Fruit fly (Drosophila melanogaster) whole organism, adult: ENCODE data around the gene CG18581.

Experiments
- CG1620 ChIP-seq: fragments of 200-800 bp; sonication (Bioruptor generic); optimal IDR thresholded peaks from 2 replicates; lab custom pipeline; 2016; ENCODE audit warnings: missing biosample characterization, missing genetic modification characterization
- bab1 ChIP-seq: fragments of 200-800 bp; sonication (Bioruptor generic); optimal IDR thresholded peaks from 3 replicates; lab custom pipeline; 2019; ENCODE audit warnings: missing biosample characterization, mild to moderate bottlenecking, missing genetic modification characterization, moderate library complexity
- cic ChIP-seq: fragments of 200-800 bp; sonication (Bioruptor generic); optimal IDR thresholded peaks from 2 replicates; lab custom pipeline; 2017; ENCODE audit warnings: missing biosample characterization, mild to moderate bottlenecking, missing genetic modification characterization, moderate library complexity
- kay ChIP-seq: fragments of 200-800 bp; sonication (Bioruptor generic); peaks from one replicate; lab custom pipeline; 2016; ENCODE audit warnings: missing biosample characterization, missing genetic modification characterization, borderline replicate concordance
- pad ChIP-seq: fragments of 200-800 bp; sonication (Bioruptor generic); optimal IDR thresholded peaks from 3 replicates; lab custom pipeline; 2017; ENCODE audit warnings: missing biosample characterization, missing genetic modification characterization, mild to moderate bottlenecking, moderate library complexity, missing genetic modification reagents
- tj ChIP-seq: fragments of 200-800 bp; sonication (Bioruptor generic); optimal IDR thresholded peaks from 3 replicates; lab custom pipeline; 2017; ENCODE audit warnings: missing biosample characterization, mild to moderate bottlenecking, missing genetic modification characterization, moderate library complexity

- TF ChIP-seq pad (GFP tag; lab: Kevin White, UChicago), result no peak
- TF ChIP-seq cic (GFP tag; lab: Kevin White, UChicago), result no peak
- no peak for TF ChIP-seq kay (GFP tag; lab: Kevin White, UChicago)
- TF ChIP-seq bab1 (GFP tag; lab: Kevin White, UChicago), result no peak
- no peak for TF ChIP-seq CG1620 (GFP tag; lab: Kevin White, UChicago)
- no peak for TF ChIP-seq tj (GFP tag; lab: Kevin White, UChicago)
Measured at dm6 chr3L:15010601-15011000, 39.4 kb downstream of the CG18581 start.
